Fruit fly (Drosophila melanogaster) whole organism, embryonic: ENCODE results near the gene Shmt.

ENCODE experiments used
- CG8359 ChIP-seq: fragments of 200-800 bp; sonication (Bioruptor generic); optimal IDR thresholded peaks from 2 replicates; lab custom pipeline; 2017; ENCODE audit warnings: missing biosample characterization, mild to moderate bottlenecking, missing genetic modification characterization, borderline replicate concordance
- CG9437 ChIP-seq: fragments of 200-800 bp; sonication (Bioruptor generic); optimal IDR thresholded peaks from 2 replicates; lab custom pipeline; 2018; ENCODE audit warnings: missing biosample characterization, mild to moderate bottlenecking, missing genetic modification characterization
- Dbx ChIP-seq: fragments of 200-800 bp; sonication (Bioruptor generic); IDR thresholded peaks from 3 replicates; pipeline ENCODE4 v1.3.6; 2022; ENCODE audit warnings: missing biosample characterization, missing genetic modification characterization
- h ChIP-seq: fragments of >200 bp; optimal IDR thresholded peaks from 2 replicates; lab custom pipeline; 2017
- tio ChIP-seq: fragments of 200-800 bp; sonication (Bioruptor generic); optimal IDR thresholded peaks from 2 replicates; lab custom pipeline; 2017; ENCODE audit warnings: missing biosample characterization, missing genetic modification characterization, inconsistent platforms

DNA sequence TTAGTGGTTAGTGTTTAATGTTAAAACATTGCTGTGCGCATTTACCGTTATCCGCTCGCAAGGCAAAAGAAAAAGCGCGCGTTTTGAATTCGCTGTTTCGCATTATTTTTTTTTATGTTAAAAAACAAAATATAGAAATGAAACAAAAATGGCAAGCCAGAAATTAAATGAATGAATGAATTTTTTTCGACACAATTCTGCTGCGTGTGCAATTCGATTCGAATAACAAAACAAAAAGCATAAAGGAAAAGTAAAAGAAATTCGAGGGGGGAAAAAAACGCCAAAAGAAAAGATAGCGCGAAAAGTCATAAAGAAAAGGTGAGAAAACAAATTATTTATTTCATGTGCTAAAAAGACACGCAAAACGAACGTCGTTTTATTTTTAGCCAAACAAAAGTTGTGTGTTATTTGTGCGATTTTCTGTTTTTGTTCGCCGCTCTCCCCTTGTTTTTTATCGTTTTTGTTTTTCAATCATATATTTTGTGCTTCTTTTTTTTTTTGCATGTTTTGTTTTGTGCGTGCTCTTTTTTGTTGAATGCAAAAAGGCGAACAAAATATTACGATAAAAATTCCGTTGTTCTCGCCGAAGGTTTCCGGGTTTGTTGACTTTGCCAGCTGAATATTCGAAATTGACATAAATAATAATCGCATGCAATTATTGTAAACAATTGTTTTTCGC is 852 bp upstream of the Shmt start:
- TF ChIP-seq CG8359 (no peak), Dbx (GFP tag; lab: Robert Waterston, UW) (no peak), tio (GFP tag; lab: Kevin White, UChicago) (no peak), h (lab: Kevin White, UChicago) (no peak), CG9437 (GFP tag; lab: Kevin White, UChicago) (no peak)
